Worm (Caenorhabditis elegans) whole organism, mixed stage, embryonic: Measurements from ENCODE around the gene Y53G8AR.8.

ENCODE experiments used
- ceh-83 ChIP-seq: fragments of 200-800 bp; sonication (Bioruptor generic); optimal IDR thresholded peaks from 2 replicates; lab custom pipeline; 2018; ENCODE audit warnings: mild to moderate bottlenecking, missing genetic modification characterization, missing compliant biosample characterization
- cnd-1 ChIP-seq: fragments of 200-800 bp; sonication (Bioruptor generic); optimal IDR thresholded peaks from 2 replicates; lab custom pipeline; 2018; ENCODE audit warnings: mild to moderate bottlenecking, missing genetic modification characterization, missing compliant biosample characterization
- elt-1 ChIP-seq: sonication (generic microtip); optimal IDR thresholded peaks from 2 replicates; lab custom pipeline; 2017; ENCODE audit warnings: missing genetic modification characterization, mild to moderate bottlenecking, missing compliant biosample characterization, antibody characterized with exemption, moderate library complexity, borderline replicate concordance; ENCODE audit not compliant: insufficient read depth
- elt-3 ChIP-seq: fragments of 150-350 bp; optimal IDR thresholded peaks from 2 replicates; lab custom pipeline; 2014; ENCODE audit warnings: missing biosample characterization, missing genetic modification characterization
- lin-32 ChIP-seq: fragments of 200-800 bp; sonication (Bioruptor generic); optimal IDR thresholded peaks from 2 replicates; lab custom pipeline; 2018; ENCODE audit warnings: mild to moderate bottlenecking, missing genetic modification characterization, missing compliant biosample characterization
- lsy-2 ChIP-seq: fragments of 150-350 bp; optimal IDR thresholded peaks from 2 replicates; lab custom pipeline; 2014; ENCODE audit warnings: missing biosample characterization, missing genetic modification characterization
- mab-5 ChIP-seq: fragments of 150-350 bp; optimal IDR thresholded peaks from 2 replicates; lab custom pipeline; 2014; ENCODE audit warnings: missing biosample characterization, missing genetic modification characterization
- nhr-12 ChIP-seq: fragments of 150-350 bp; optimal IDR thresholded peaks from 2 replicates; lab custom pipeline; 2014; ENCODE audit warnings: missing biosample characterization, missing genetic modification characterization
- nhr-2 ChIP-seq: fragments of 150-350 bp; optimal IDR thresholded peaks from 2 replicates; lab custom pipeline; 2014; ENCODE audit warnings: missing biosample characterization, missing genetic modification characterization
- nhr-76 ChIP-seq: sonication (generic microtip); optimal IDR thresholded peaks from 2 replicates; lab custom pipeline; 2017; ENCODE audit warnings: missing biosample characterization, missing genetic modification characterization
- snpc-4 ChIP-seq: fragments of 150-350 bp; optimal IDR thresholded peaks from 2 replicates; lab custom pipeline; 2014; ENCODE audit warnings: missing biosample characterization, missing genetic modification characterization
- zip-8 ChIP-seq: fragments of 150-350 bp; optimal IDR thresholded peaks from 2 replicates; lab custom pipeline; 2014; ENCODE audit warnings: missing biosample characterization, missing genetic modification characterization
- ztf-11 ChIP-seq: fragments of 150-350 bp; optimal IDR thresholded peaks from 2 replicates; lab custom pipeline; 2014; ENCODE audit warnings: missing biosample characterization, missing genetic modification characterization

ce11 chrIII:3329467-3329866 is 35.3 kb upstream of the Y53G8AR.8 start:
- TF ChIP-seq ceh-83 (GFP tag; lab: Kevin White, UChicago) = no peak
- TF ChIP-seq lsy-2 = no peak
- no peak for TF ChIP-seq mab-5
- TF ChIP-seq elt-3 (tag; lab: Kevin White, UChicago) = no peak
- TF ChIP-seq elt-1 (tag; lab: Kevin White, UChicago) = no peak
- TF ChIP-seq ztf-11 (tag; lab: Kevin White, UChicago) = no peak
- no peak for TF ChIP-seq snpc-4 (tag; lab: Kevin White, UChicago)
- no peak for TF ChIP-seq nhr-76
- no peak for TF ChIP-seq lin-32
- TF ChIP-seq cnd-1 (tag; lab: Kevin White, UChicago) = no peak
- no peak for TF ChIP-seq nhr-2 (tag; lab: Kevin White, UChicago)
- no peak for TF ChIP-seq nhr-12 (tag; lab: Kevin White, UChicago)
- TF ChIP-seq zip-8 (tag; lab: Kevin White, UChicago) = no peak
